Fruit fly (Drosophila melanogaster) whole organism, wandering third instar larva: ENCODE results near the gene Lint-O.

Experiments used
- Abd-B ChIP-seq: fragments of >200 bp; optimal IDR thresholded peaks from 2 replicates; lab custom pipeline; 2017; ENCODE audit warnings: missing biosample characterization, missing genetic modification characterization
- CG32264 ChIP-seq: fragments of 200-800 bp; sonication (Bioruptor generic); optimal IDR thresholded peaks from 2 replicates; lab custom pipeline; 2016; ENCODE audit warnings: missing biosample characterization, missing genetic modification characterization
- CG9705 ChIP-seq: fragments of 200-800 bp; sonication (Bioruptor generic); optimal IDR thresholded peaks from 2 replicates; lab custom pipeline; 2018; ENCODE audit warnings: missing biosample characterization, mild to moderate bottlenecking, missing genetic modification characterization
- CrebA ChIP-seq: fragments of 200-800 bp; sonication (Bioruptor generic); optimal IDR thresholded peaks from 2 replicates; lab custom pipeline; 2016; ENCODE audit warnings: missing biosample characterization, mild to moderate bottlenecking, missing genetic modification characterization, borderline replicate concordance
- Dfd ChIP-seq: fragments of >200 bp; optimal IDR thresholded peaks from 2 replicates; lab custom pipeline; 2017; ENCODE audit warnings: missing biosample characterization, missing genetic modification characterization
- Dif ChIP-seq: fragments of 200-275, 200-300 bp; sonication (Bioruptor generic); optimal IDR thresholded peaks from 2 replicates; lab custom pipeline; 2018; ENCODE audit warnings: missing biosample characterization, missing genetic modification characterization; ENCODE audit not compliant: partially characterized antibody
- HLH106 ChIP-seq: fragments of 200-800 bp; optimal IDR thresholded peaks from 3 replicates; lab custom pipeline; 2019; ENCODE audit warnings: missing biosample characterization, mild to moderate bottlenecking, missing genetic modification characterization, moderate library complexity
- Hnf4 ChIP-seq: fragments of 200-800 bp; sonication (Bioruptor generic); optimal IDR thresholded peaks from 2 replicates; lab custom pipeline; 2016; ENCODE audit warnings: missing biosample characterization, mild to moderate bottlenecking, missing genetic modification characterization
- Hr78 ChIP-seq: fragments of >200 bp; optimal IDR thresholded peaks from 2 replicates; lab custom pipeline; 2017; ENCODE audit warnings: missing biosample characterization, missing genetic modification characterization
- Hr83 ChIP-seq: fragments of 200-300 bp; sonication (Bioruptor generic); optimal IDR thresholded peaks from 2 replicates; lab custom pipeline; 2016; ENCODE audit warnings: missing biosample characterization, mild to moderate bottlenecking, missing genetic modification characterization, moderate library complexity; ENCODE audit not compliant: poor library complexity, severe bottlenecking
- Mio ChIP-seq: sonication (Bioruptor generic); optimal IDR thresholded peaks from 2 replicates; lab custom pipeline; 2016; ENCODE audit warnings: missing biosample characterization, missing genetic modification characterization
- Myc ChIP-seq: fragments of >200 bp; optimal IDR thresholded peaks from 2 replicates; lab custom pipeline; 2017
- N ChIP-seq: fragments of >200 bp; optimal IDR thresholded peaks from 2 replicates; lab custom pipeline; 2018; ENCODE audit warnings: missing biosample characterization, missing external identifiers, missing genetic modification characterization
- OdsH ChIP-seq: fragments of 200-800 bp; sonication (Bioruptor generic); optimal IDR thresholded peaks from 2 replicates; lab custom pipeline; 2016; ENCODE audit warnings: missing biosample characterization, mild to moderate bottlenecking, missing genetic modification characterization
- Rel ChIP-seq, 2 experiments: fragments of 200-800 bp; sonication (Bioruptor generic) in 1 of 2; optimal IDR thresholded peaks; 2 replicates in 1 of 2; 3 replicates in 1 of 2; lab custom pipeline; 2016 to 2019; ENCODE audit warnings: mild to moderate bottlenecking in 2 of 2, missing biosample characterization in 2 of 2, missing genetic modification characterization in 2 of 2, moderate library complexity in 1 of 2
- Vsx2 ChIP-seq: fragments of 200-300, 225-300 bp; sonication (Bioruptor generic); optimal IDR thresholded peaks from 2 replicates; lab custom pipeline; 2018; ENCODE audit warnings: missing biosample characterization, missing genetic modification characterization; ENCODE audit not compliant: partially characterized antibody
- br ChIP-seq: fragments of 200-800 bp; sonication (Bioruptor generic); optimal IDR thresholded peaks from 2 replicates; lab custom pipeline; 2016; ENCODE audit warnings: missing biosample characterization, missing genetic modification characterization
- brk ChIP-seq: fragments of 200-800 bp; sonication (Bioruptor generic); optimal IDR thresholded peaks from 2 replicates; lab custom pipeline; 2016; ENCODE audit warnings: missing biosample characterization, mild to moderate bottlenecking, missing genetic modification characterization
- dsf ChIP-seq: sonication (Bioruptor generic); optimal IDR thresholded peaks from 2 replicates; lab custom pipeline; 2016; ENCODE audit warnings: missing biosample characterization, missing genetic modification characterization, borderline replicate concordance
- ey ChIP-seq: fragments of 200-800 bp; sonication (Bioruptor generic); optimal IDR thresholded peaks from 2 replicates; lab custom pipeline; 2016; ENCODE audit warnings: missing biosample characterization, missing genetic modification characterization
- foxo ChIP-seq, 2 experiments: fragments of 200-800 bp; sonication (Bioruptor generic); optimal IDR thresholded peaks; 2 replicates in 1 of 2; 3 replicates in 1 of 2; lab custom pipeline; 2016 to 2017; ENCODE audit warnings: missing biosample characterization in 2 of 2, missing genetic modification characterization in 2 of 2
- fru ChIP-seq: fragments of 200-800 bp; sonication (Bioruptor generic); optimal IDR thresholded peaks from 3 replicates; lab custom pipeline; 2016; ENCODE audit warnings: missing biosample characterization, mild to moderate bottlenecking, missing genetic modification characterization
- h ChIP-seq: fragments of 200-800 bp; sonication (Bioruptor generic); optimal IDR thresholded peaks from 3 replicates; lab custom pipeline; 2016; ENCODE audit warnings: missing biosample characterization, mild to moderate bottlenecking, missing genetic modification characterization
- jim ChIP-seq: fragments of 175-275, 200-325 bp; sonication (Bioruptor generic); optimal IDR thresholded peaks from 2 replicates; lab custom pipeline; 2016; ENCODE audit warnings: missing biosample characterization, mild to moderate bottlenecking, missing genetic modification characterization
- lola ChIP-seq: fragments of >200 bp; optimal IDR thresholded peaks from 2 replicates; lab custom pipeline; 2017; ENCODE audit warnings: missing biosample characterization, missing genetic modification characterization
- pan ChIP-seq: fragments of >200 bp; optimal IDR thresholded peaks from 2 replicates; lab custom pipeline; 2017
- psq ChIP-seq: fragments of 200-800 bp; sonication (Bioruptor generic); optimal IDR thresholded peaks from 3 replicates; lab custom pipeline; 2017; ENCODE audit warnings: missing biosample characterization, mild to moderate bottlenecking, missing genetic modification characterization, moderate library complexity
- rgr ChIP-seq: fragments of 200-800 bp; sonication (Bioruptor generic); optimal IDR thresholded peaks from 3 replicates; lab custom pipeline; 2016; ENCODE audit warnings: missing biosample characterization, mild to moderate bottlenecking, missing genetic modification characterization
- sage ChIP-seq: fragments of 200-800 bp; sonication (Bioruptor generic); optimal IDR thresholded peaks from 2 replicates; lab custom pipeline; 2016; ENCODE audit warnings: missing biosample characterization, mild to moderate bottlenecking, missing genetic modification characterization
- tai ChIP-seq: sonication (Bioruptor generic); optimal IDR thresholded peaks from 2 replicates; lab custom pipeline; 2016; ENCODE audit warnings: missing biosample characterization, missing genetic modification characterization
- usp ChIP-seq: fragments of >200 bp; optimal IDR thresholded peaks from 2 replicates; lab custom pipeline; 2017; ENCODE audit warnings: missing biosample characterization, missing genetic modification characterization
- woc ChIP-seq: sonication (Bioruptor generic); optimal IDR thresholded peaks from 2 replicates; lab custom pipeline; 2016; ENCODE audit warnings: missing biosample characterization, mild to moderate bottlenecking, missing genetic modification characterization

Gene Lint-O

DNA sequence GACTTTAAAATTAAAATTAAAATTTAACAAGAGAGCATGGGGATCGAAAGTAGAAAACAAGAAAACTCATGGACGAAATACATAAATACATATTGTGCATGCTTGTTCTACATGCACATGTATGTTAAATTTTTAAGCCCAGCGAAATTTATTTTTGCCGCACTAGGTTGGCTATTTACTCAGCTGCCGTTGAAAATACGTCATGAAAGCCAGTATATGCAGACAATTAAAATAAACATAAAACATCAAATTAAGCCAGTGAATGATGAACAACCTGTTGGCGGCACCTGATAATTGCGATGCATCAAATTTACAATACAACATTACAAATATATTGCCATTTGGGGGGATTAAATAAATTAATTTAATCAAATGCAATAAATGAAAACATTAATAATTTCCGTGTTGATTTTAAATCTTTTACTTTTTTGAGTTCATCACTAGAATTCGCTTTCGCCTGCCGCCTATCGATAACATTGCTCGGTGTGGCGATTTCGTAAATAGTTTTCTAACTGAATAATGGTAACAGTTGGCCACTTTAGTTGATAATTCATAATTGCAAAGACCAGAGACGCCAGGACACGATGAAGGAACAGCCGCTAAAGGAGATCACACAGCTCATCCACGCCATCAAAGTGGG lies 5.8 kb downstream of the Lint-O start, which contains the start of gene eIF2Bbeta:
eIF2Bbeta (plus strand) TSS at position 438 of the 640 bp plus-strand sequence.
- TF ChIP-seq sage (GFP tag; lab: Kevin White, UChicago): no peak
- no peak for TF ChIP-seq lola (GFP tag; lab: Kevin White, UChicago)
- peak; percentile 93 for TF ChIP-seq Myc (lab: Kevin White, UChicago)
- no peak for TF ChIP-seq Abd-B (GFP tag; lab: Kevin White, UChicago)

- TF ChIP-seq HLH106 (tag; lab: Kevin White, UChicago) (no peak), Dif (no peak), pan (no peak), Dfd (GFP tag; lab: Kevin White, UChicago) (no peak), usp (GFP tag; lab: Kevin White, UChicago) (no peak), dsf (GFP tag; lab: Kevin White, UChicago) (no peak)
- TF ChIP-seq, all 38 proteins: peak for 0
Observed at dm6 chrX:2707377-2708090, 9.0 kb downstream of the Lint-O start, which contains the start of gene CG2680. Gene CG2680, minus strand, starts transcription at chrX:2707427.

DNA sequence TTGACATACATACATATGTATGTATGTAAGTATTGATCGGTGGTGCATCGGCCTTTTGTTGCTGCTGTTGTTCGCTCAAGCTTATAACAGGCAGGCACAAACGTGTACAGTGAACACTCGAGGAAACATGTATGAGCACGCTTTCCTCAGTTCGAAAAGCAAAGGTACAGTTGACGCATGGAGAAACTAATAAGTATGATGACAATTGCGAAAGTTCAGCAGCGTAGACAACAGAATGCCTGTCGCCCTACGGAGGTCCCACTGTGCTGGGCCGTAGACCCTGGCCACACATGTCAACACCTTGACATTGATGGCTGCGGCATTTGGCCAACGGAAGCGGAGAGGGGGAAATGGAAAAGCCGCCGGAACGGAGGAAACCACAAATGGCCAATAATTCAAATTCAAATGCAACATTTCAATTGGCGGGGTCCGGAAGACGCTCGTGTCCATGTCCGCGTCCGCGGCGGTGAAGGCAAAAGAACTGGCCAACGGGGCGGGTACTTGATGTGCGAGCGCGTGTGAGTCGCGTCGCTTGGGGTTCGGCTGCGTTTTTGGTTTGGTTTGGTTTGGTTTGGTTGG lies 9.7 kb downstream of the Lint-O start, which contains the start of gene CG2681:
CG2681 (plus strand) TSS at position 529 of the 579 bp plus-strand sequence.
- TF ChIP-seq pan (no peak), dsf (GFP tag; lab: Kevin White, UChicago) (no peak), foxo (GFP tag; optimal IDR thresholded peaks at IDR 0.05; lab: Kevin White, UChicago) (peak in 1 of 2 experiments; percentile 43), CrebA (GFP tag; lab: Kevin White, UChicago) (no peak), Hr78 (no peak), brk (no peak), jim (GFP tag; lab: Kevin White, UChicago) (no peak), tai (GFP tag; lab: Kevin White, UChicago) (no peak), rgr (peak; percentile 26), ey (GFP tag; lab: Kevin White, UChicago) (peak; percentile 42), CG32264 (no peak), fru (GFP tag; lab: Kevin White, UChicago) (peak; percentile 18), Abd-B (GFP tag; lab: Kevin White, UChicago) (no peak), CG9705 (GFP tag; lab: Kevin White, UChicago) (no peak), Dif (no peak), psq (GFP tag; lab: Kevin White, UChicago) (no peak), Myc (lab: Kevin White, UChicago) (no peak), OdsH (GFP tag; lab: Kevin White, UChicago) (peak; percentile 14), h (peak; percentile 9), Mio (no peak)

DNA sequence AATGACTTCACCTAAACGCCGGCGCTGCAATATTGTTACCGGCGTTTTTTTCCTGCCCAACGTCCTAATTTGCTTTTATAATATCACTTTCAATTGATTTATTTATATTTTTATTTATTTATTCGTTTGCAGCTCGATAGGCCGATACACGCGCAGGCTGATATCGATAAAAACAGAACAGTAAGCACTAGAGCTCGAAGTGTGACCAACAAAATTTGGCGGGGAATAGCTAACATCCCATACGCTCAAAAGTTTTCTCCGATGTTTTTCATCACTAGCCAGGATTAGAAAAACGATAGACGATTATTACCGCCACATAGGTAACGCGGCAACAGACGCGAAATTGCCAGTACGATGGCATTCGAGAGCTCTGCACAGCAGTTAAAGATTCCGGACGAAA lies 15.3 kb downstream of the Lint-O start, which contains the start of the genes CG2685 and CG2694:
CG2685 (minus strand) TSS at position 185 of the 400 bp plus-strand sequence.
CG2694 (plus strand) TSS at position 304 of the 400 bp plus-strand sequence.
- TF ChIP-seq rgr (peak; percentile 9), CG9705 (GFP tag; lab: Kevin White, UChicago) (no peak), Mio (no peak), Myc (lab: Kevin White, UChicago) (peak; percentile 24), foxo (GFP tag; optimal IDR thresholded peaks at IDR 0.05; lab: Kevin White, UChicago) (peak in 1 of 2 experiments; percentile 10), Rel (GFP tag; optimal IDR thresholded peaks at IDR 0.05; lab: Kevin White, UChicago) (no peak), Rel (tag; optimal IDR thresholded peaks at IDR 0.05; lab: Kevin White, UChicago) (no peak)

DNA sequence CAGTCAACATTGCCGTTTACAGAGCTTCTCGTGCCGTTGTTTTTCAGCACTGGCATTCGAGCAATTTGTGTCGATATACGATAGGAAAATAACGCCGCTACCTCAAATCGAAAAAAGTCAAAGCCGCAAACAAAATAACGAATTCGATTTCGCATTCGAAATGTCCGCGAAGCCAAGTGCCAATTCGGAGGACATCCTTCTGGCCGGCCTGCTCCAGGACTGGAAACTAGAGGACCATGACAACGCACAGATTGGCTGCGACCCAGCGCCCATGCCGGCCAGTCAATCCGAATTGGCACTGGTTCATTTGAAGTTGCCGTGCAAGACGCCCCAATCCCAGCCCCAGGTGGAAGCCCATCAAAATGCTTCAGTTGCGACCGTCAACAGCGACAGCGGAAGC lies 16.2 kb downstream of the Lint-O start:
- TF ChIP-seq foxo (GFP tag; optimal IDR thresholded peaks at IDR 0.05; lab: Kevin White, UChicago) (no peak), woc (GFP tag; lab: Kevin White, UChicago) (no peak), Mio (no peak), Dif (peak; percentile 84), Abd-B (GFP tag; lab: Kevin White, UChicago) (no peak), Hnf4 (GFP tag; lab: Kevin White, UChicago) (no peak), psq (GFP tag; lab: Kevin White, UChicago) (no peak), HLH106 (tag; lab: Kevin White, UChicago) (peak; percentile 14), Vsx2 (peak; percentile 96), Myc (lab: Kevin White, UChicago) (no peak), Dfd (GFP tag; lab: Kevin White, UChicago) (no peak), br (no peak), N (GFP tag; lab: Kevin White, UChicago) (no peak), Hr83 (GFP tag; lab: Kevin White, UChicago) (no peak)
